Worm (Caenorhabditis elegans): Measurements from ENCODE around the gene lido-10.

DNA sequence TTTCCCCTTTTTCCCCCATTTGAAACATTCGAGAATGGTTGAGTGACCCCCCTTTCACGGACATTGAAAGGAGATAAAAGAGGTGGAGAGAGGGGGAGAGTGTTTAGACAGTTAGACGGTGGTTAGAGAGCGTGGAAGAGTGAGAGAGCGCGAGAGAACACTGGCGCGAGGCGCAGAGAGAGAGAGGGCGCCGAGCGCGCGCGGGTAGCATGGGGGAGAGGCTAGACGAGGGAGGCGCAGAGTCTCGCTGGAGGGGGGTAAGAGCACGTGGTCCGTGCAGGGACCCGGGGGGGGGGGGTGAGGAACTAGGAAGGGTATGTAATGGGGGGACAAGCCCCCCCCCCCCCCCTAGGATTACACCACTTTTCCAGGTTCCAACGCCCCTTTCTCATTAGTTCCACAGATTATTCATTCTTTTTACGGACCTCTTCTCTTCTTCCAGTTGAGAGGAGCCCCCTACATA is 28.3 kb upstream of the lido-10 start:
- TF ChIP-seq him-1 (tag; optimal IDR thresholded peaks at IDR 0.05), result peak; percentile 91
- TF ChIP-seq W03F9.2 (tag; optimal IDR thresholded peaks at IDR 0.05), result no peak
